Worm (Caenorhabditis elegans): ENCODE data around the gene gei-8.

DNA sequence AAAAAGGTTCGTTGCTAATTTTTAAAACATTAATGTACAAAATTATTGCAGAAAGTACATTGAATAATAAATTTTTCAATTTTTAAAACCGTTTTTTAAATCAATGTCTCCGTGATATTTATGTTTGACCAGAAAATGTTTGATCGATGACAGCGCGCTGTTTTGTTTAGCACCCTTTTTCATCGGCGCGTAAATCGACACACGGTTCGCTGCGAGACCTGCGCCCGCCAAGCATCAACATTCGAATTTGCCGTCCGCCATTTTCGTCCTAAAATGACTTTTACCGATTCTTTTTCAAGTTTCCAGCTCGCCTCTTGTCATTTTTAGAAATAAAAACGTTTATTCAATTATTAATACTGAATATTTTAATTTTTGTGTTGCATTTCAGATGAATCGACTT, 20.1 kb downstream of the gei-8 start, which contains the start of gene plk-1:
- TF ChIP-seq F16B12.6 (tag; optimal IDR thresholded peaks at IDR 0.05), result peak; percentile 15
- TF ChIP-seq nhr-71 (tag; optimal IDR thresholded peaks at IDR 0.05), result peak; percentile 35
- no peak for TF ChIP-seq ets-5 (GFP tag; IDR thresholded peaks at IDR 0.05)
- TF ChIP-seq egl-27 (tag; optimal IDR thresholded peaks at IDR 0.05), result no peak
- no peak for TF ChIP-seq C04F5.9 (tag; optimal IDR thresholded peaks at IDR 0.05)
- no peak for TF ChIP-seq skn-1 (tag; optimal IDR thresholded peaks at IDR 0.05)

All from whole organism, L1 larva.